Fruit fly (Drosophila melanogaster) whole organism: ENCODE measurements around the gene CG11885.

Source experiments
- CG8478 ChIP-seq: fragments of >200 bp; optimal IDR thresholded peaks from 2 replicates; lab custom pipeline; 2018; ENCODE audit warnings: inconsistent platforms
- Dll ChIP-seq: fragments of >200 bp; optimal IDR thresholded peaks from 2 replicates; lab custom pipeline; 2017
- EcR ChIP-seq, 2 experiments: fragments of >200 bp; optimal IDR thresholded peaks; 2 replicates each; lab custom pipeline; 2017; ENCODE audit warnings: missing biosample characterization in 2 of 2, missing genetic modification characterization in 2 of 2, missing genetic modification reagents in 2 of 2
- pan ChIP-seq: fragments of >200 bp; optimal IDR thresholded peaks from 2 replicates; lab custom pipeline; 2017
- psq ChIP-seq: fragments of >200 bp; optimal IDR thresholded peaks from 2 replicates; lab custom pipeline; 2017
- usp ChIP-seq: fragments of >200 bp; optimal IDR thresholded peaks from 2 replicates; lab custom pipeline; 2017; ENCODE audit warnings: missing biosample characterization, missing genetic modification characterization, mixed read lengths

CG11885 gene

dm6 chr2L:402098-402497 is 19.2 kb downstream of the CG11885 start, which contains the start of gene CG4213:
Gene CG4213 (minus strand): TSS chr2L:402198.
- TF ChIP-seq psq (lab: Kevin White, UChicago) (no peak), usp (GFP tag; lab: Kevin White, UChicago) (no peak), EcR (GFP tag; optimal IDR thresholded peaks at IDR 0.05; lab: Kevin White, UChicago) (no peak), CG8478 (no peak), pan (lab: Kevin White, UChicago) (no peak), Dll (lab: Kevin White, UChicago) (no peak)

- TF ChIP-seq usp (GFP tag; lab: Kevin White, UChicago): no peak
- TF ChIP-seq psq (lab: Kevin White, UChicago): no peak
- TF ChIP-seq EcR (GFP tag; optimal IDR thresholded peaks at IDR 0.05; lab: Kevin White, UChicago): no peak
- TF ChIP-seq pan (lab: Kevin White, UChicago): no peak
- no peak for TF ChIP-seq Dll (lab: Kevin White, UChicago)
- TF ChIP-seq CG8478: no peak
These were observed 25.7 kb downstream of the CG11885 start for dm6 chr2L:395366-396117.

dm6 chr2L:392529-392928 is 28.7 kb downstream of the CG11885 start:
- TF ChIP-seq Dll (lab: Kevin White, UChicago) (no peak), EcR (GFP tag; optimal IDR thresholded peaks at IDR 0.05; lab: Kevin White, UChicago) (no peak), pan (lab: Kevin White, UChicago) (no peak), usp (GFP tag; lab: Kevin White, UChicago) (no peak), CG8478 (no peak), psq (lab: Kevin White, UChicago) (no peak)

DNA sequence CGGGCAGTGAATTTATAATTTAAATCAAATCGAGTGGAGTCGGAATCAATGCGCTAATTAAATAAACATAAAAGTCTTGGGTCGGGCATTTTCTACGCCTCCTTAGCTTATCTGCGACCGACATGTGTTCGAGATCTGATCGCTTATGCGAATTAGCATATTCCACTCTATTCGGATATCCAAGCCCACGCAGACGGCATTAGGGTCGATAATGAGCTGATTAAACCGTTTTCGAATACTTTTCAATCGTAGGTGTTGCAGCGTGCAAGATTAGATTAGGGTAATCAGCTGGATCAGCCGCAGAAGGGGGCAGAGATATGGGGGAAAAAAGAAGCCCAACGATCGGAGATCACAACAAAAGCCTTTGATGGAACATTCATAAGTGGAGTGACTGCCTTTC is 30.7 kb downstream of the CG11885 start:
- TF ChIP-seq usp (GFP tag; lab: Kevin White, UChicago): no peak
- no peak for TF ChIP-seq EcR (GFP tag; optimal IDR thresholded peaks at IDR 0.05; lab: Kevin White, UChicago)
- no peak for TF ChIP-seq psq (lab: Kevin White, UChicago)
- TF ChIP-seq Dll (lab: Kevin White, UChicago): no peak
- no peak for TF ChIP-seq CG8478
- TF ChIP-seq pan (lab: Kevin White, UChicago): no peak

DNA sequence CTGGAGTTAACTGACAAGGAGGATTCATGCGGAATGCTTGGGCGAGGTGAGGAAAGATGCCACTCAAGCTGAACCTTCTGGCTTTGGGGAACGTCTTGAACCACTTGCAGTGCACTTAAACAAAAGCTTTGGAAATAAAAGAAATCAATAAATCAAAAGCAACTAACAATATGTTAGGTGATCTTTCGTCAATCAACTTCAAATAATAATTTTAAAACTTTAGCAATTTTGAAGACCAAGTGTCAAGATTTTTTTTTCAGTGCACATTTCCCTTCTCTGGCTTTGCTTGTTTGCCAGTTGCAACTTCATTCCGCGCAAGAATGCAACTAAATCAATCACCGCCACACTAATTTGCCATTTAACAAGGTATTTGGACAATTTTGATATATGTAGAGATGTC is 38.4 kb downstream of the CG11885 start:
- no peak for TF ChIP-seq Dll (lab: Kevin White, UChicago)
- TF ChIP-seq pan (lab: Kevin White, UChicago): no peak
- TF ChIP-seq psq (lab: Kevin White, UChicago): no peak
- no peak for TF ChIP-seq EcR (GFP tag; optimal IDR thresholded peaks at IDR 0.05; lab: Kevin White, UChicago)
- TF ChIP-seq usp (GFP tag; lab: Kevin White, UChicago): no peak
- no peak for TF ChIP-seq CG8478

- TF ChIP-seq CG8478 (no peak), usp (GFP tag; lab: Kevin White, UChicago) (no peak), Dll (lab: Kevin White, UChicago) (no peak), pan (lab: Kevin White, UChicago) (no peak), EcR (GFP tag; optimal IDR thresholded peaks at IDR 0.05; lab: Kevin White, UChicago) (no peak), psq (lab: Kevin White, UChicago) (no peak)
These were observed 42.3 kb downstream of the CG11885 start for dm6 chr2L:378815-379440.

- no peak for TF ChIP-seq psq (lab: Kevin White, UChicago)
- no peak for TF ChIP-seq usp (GFP tag; lab: Kevin White, UChicago)
- TF ChIP-seq Dll (lab: Kevin White, UChicago): no peak
- no peak for TF ChIP-seq EcR (GFP tag; optimal IDR thresholded peaks at IDR 0.05; lab: Kevin White, UChicago)
These were observed 43.4 kb downstream of the CG11885 start, which contains the start of gene al for dm6 chr2L:377780-378222. Gene al (plus strand): TSS chr2L:378112.

dm6 chr2L:371747-372146 is 49.5 kb downstream of the CG11885 start:
- TF ChIP-seq Dll (lab: Kevin White, UChicago) (no peak), usp (GFP tag; lab: Kevin White, UChicago) (no peak), CG8478 (no peak), EcR (GFP tag; optimal IDR thresholded peaks at IDR 0.05; lab: Kevin White, UChicago) (no peak), pan (lab: Kevin White, UChicago) (no peak), psq (lab: Kevin White, UChicago) (no peak)
